Fruit fly (Drosophila melanogaster) whole organism, embryonic: ENCODE measurements around the gene CG7379.

Experiments used
- ATbp ChIP-seq: fragments of 200-800 bp; sonication (Bioruptor generic); optimal IDR thresholded peaks from 2 replicates; lab custom pipeline; 2017; ENCODE audit warnings: missing biosample characterization, mild to moderate bottlenecking, missing genetic modification characterization, missing genetic modification reagents
- B-H2 ChIP-seq: fragments of 200-800 bp; sonication (Bioruptor generic); optimal IDR thresholded peaks from 2 replicates; lab custom pipeline; 2018; ENCODE audit warnings: missing biosample characterization, mild to moderate bottlenecking, missing genetic modification characterization
- CG12391 ChIP-seq: fragments of 200-800 bp; sonication (Bioruptor generic); optimal IDR thresholded peaks from 3 replicates; lab custom pipeline; 2018; ENCODE audit warnings: missing biosample characterization, mild to moderate bottlenecking, missing genetic modification characterization, moderate library complexity
- CG12659 ChIP-seq: fragments of 200-800 bp; sonication (Bioruptor generic); optimal IDR thresholded peaks from 3 replicates; lab custom pipeline; 2017; ENCODE audit warnings: mild to moderate bottlenecking, missing biosample characterization, missing genetic modification reagents, missing genetic modification characterization
- CG12769 ChIP-seq: fragments of 200-800 bp; sonication (Bioruptor generic); optimal IDR thresholded peaks from 2 replicates; lab custom pipeline; 2019; ENCODE audit warnings: missing biosample characterization, mild to moderate bottlenecking, missing genetic modification characterization, moderate library complexity
- CG13287 ChIP-seq: fragments of 200-800 bp; sonication (Bioruptor generic); IDR thresholded peaks from 2 replicates; pipeline ENCODE4 v1.3.6; 2022; ENCODE audit warnings: missing biosample characterization, missing genetic modification characterization; ENCODE audit not compliant: partially characterized antibody
- CG14860 ChIP-seq: fragments of 200-800 bp; sonication (Bioruptor generic); IDR thresholded peaks from 3 replicates; pipeline ENCODE4 v1.3.6; 2022; ENCODE audit warnings: missing biosample characterization, missing genetic modification characterization; ENCODE audit not compliant: partially characterized antibody
- CG14965 ChIP-seq: fragments of 200-800 bp; sonication (Bioruptor generic); optimal IDR thresholded peaks from 2 replicates; lab custom pipeline; 2016; ENCODE audit warnings: missing biosample characterization, missing genetic modification characterization, borderline replicate concordance
- CG15696 ChIP-seq: fragments of 200-800 bp; sonication (Bioruptor generic); optimal IDR thresholded peaks from 2 replicates; lab custom pipeline; 2019; ENCODE audit warnings: missing biosample characterization, mild to moderate bottlenecking, missing genetic modification characterization, moderate library complexity
- CG18476 ChIP-seq: fragments of 200-800 bp; sonication (Bioruptor generic); optimal IDR thresholded peaks from 2 replicates; lab custom pipeline; 2016; ENCODE audit warnings: missing biosample characterization, mild to moderate bottlenecking, missing genetic modification characterization
- CG2712 ChIP-seq: fragments of 200-800 bp; optimal IDR thresholded peaks from 3 replicates; lab custom pipeline; 2019; ENCODE audit warnings: missing biosample characterization, mild to moderate bottlenecking, missing genetic modification characterization, moderate library complexity
- CG3065 ChIP-seq: fragments of 200-800 bp; sonication (Bioruptor generic); optimal IDR thresholded peaks from 2 replicates; lab custom pipeline; 2016; ENCODE audit warnings: missing biosample characterization, missing genetic modification characterization
- CG31224 ChIP-seq: fragments of 200-800 bp; sonication (Bioruptor generic); IDR thresholded peaks from 2 replicates; pipeline ENCODE4 v1.3.6; 2022; ENCODE audit warnings: missing biosample characterization, missing genetic modification characterization
- CG3838 ChIP-seq: fragments of 200-800 bp; sonication (Bioruptor generic); optimal IDR thresholded peaks from 3 replicates; lab custom pipeline; 2016; ENCODE audit warnings: missing biosample characterization, missing genetic modification characterization
- CG3847 ChIP-seq: fragments of 200-800 bp; sonication (Bioruptor generic); IDR thresholded peaks from 2 replicates; pipeline ENCODE4 v1.3.6; 2022; ENCODE audit warnings: missing biosample characterization, missing genetic modification characterization
- CG3995 ChIP-seq: fragments of 200-800 bp; sonication (Bioruptor generic); optimal IDR thresholded peaks from 3 replicates; lab custom pipeline; 2016; ENCODE audit warnings: missing biosample characterization, missing genetic modification characterization
- CG6272 ChIP-seq: fragments of 200-800 bp; sonication (Bioruptor generic); IDR thresholded peaks from 2 replicates; pipeline ENCODE4 v1.3.6; 2022; ENCODE audit warnings: missing biosample characterization, missing genetic modification characterization
- CG6791 ChIP-seq: fragments of 200-800 bp; sonication (Bioruptor generic); IDR thresholded peaks from 3 replicates; pipeline ENCODE4 v1.3.6; 2022; ENCODE audit warnings: missing biosample characterization, missing genetic modification characterization; ENCODE audit not compliant: partially characterized antibody
- CG7745 ChIP-seq: fragments of 200-800 bp; sonication (Bioruptor generic); optimal IDR thresholded peaks from 2 replicates; lab custom pipeline; 2018; ENCODE audit warnings: missing biosample characterization, mild to moderate bottlenecking, missing genetic modification characterization, moderate library complexity
- CG8290 ChIP-seq, 3 experiments: fragments of 200-800 bp; sonication (Bioruptor generic); optimal IDR thresholded peaks; 2 replicates each; lab custom pipeline; 2016 to 2019; ENCODE audit warnings: missing biosample characterization in 3 of 3, missing genetic modification characterization in 3 of 3, mild to moderate bottlenecking in 2 of 3, moderate library complexity in 1 of 3
- D ChIP-seq, 2 experiments: fragments of 200-800 bp in 1 of 2; fragments of >200 bp in 1 of 2; sonication (Bioruptor generic) in 1 of 2; optimal IDR thresholded peaks; 2 replicates in 1 of 2; 3 replicates in 1 of 2; lab custom pipeline; 2017; ENCODE audit warnings: mild to moderate bottlenecking in 1 of 2, missing biosample characterization in 1 of 2, missing genetic modification characterization in 1 of 2, missing genetic modification reagents in 1 of 2
- Dip2 ChIP-seq: fragments of 200-800 bp; sonication (Bioruptor generic); IDR thresholded peaks from 2 replicates; pipeline ENCODE4 v1.3.6; 2022; ENCODE audit warnings: missing biosample characterization, missing genetic modification characterization
- E2f2 ChIP-seq: fragments of 200-800 bp; sonication (Bioruptor generic); IDR thresholded peaks from 2 replicates; pipeline ENCODE4 v1.3.6; 2022; ENCODE audit warnings: missing biosample characterization, missing genetic modification characterization
- Fer3 ChIP-seq: fragments of 200-800 bp; sonication (Bioruptor generic); optimal IDR thresholded peaks from 2 replicates; lab custom pipeline; 2018; ENCODE audit warnings: missing biosample characterization, mild to moderate bottlenecking, missing genetic modification characterization, moderate library complexity
- HLH3B ChIP-seq: fragments of 200-800 bp; sonication (Bioruptor generic); IDR thresholded peaks from 2 replicates; pipeline ENCODE4 v1.3.6; 2022; ENCODE audit warnings: missing biosample characterization, missing genetic modification characterization
- HmgD ChIP-seq: fragments of 200-800 bp; sonication (Bioruptor generic); optimal IDR thresholded peaks from 3 replicates; lab custom pipeline; 2016; ENCODE audit warnings: missing biosample characterization, missing genetic modification characterization
- Hr78 ChIP-seq, 2 experiments: fragments of 200-800 bp in 1 of 2; fragments of >200 bp in 1 of 2; sonication (Bioruptor generic) in 1 of 2; optimal IDR thresholded peaks; 2 replicates each; lab custom pipeline; 2017 to 2019; ENCODE audit warnings: missing biosample characterization in 2 of 2, missing genetic modification characterization in 2 of 2, mild to moderate bottlenecking in 1 of 2, moderate library complexity in 1 of 2
- Jarid2 ChIP-seq: fragments of 200-800 bp; sonication (Bioruptor generic); optimal IDR thresholded peaks from 3 replicates; lab custom pipeline; 2017; ENCODE audit warnings: mild to moderate bottlenecking, missing biosample characterization, missing genetic modification reagents, missing genetic modification characterization
- Kr ChIP-seq: fragments of 200-800 bp; sonication (Bioruptor generic); optimal IDR thresholded peaks from 2 replicates; lab custom pipeline; 2017; ENCODE audit warnings: missing biosample characterization, mild to moderate bottlenecking, missing genetic modification characterization
- Mes4 ChIP-seq: fragments of 200-800 bp; sonication (Bioruptor generic); optimal IDR thresholded peaks from 2 replicates; lab custom pipeline; 2016; ENCODE audit warnings: missing biosample characterization, missing genetic modification characterization
- Sry-β ChIP-seq: fragments of 200-800 bp; sonication (Bioruptor generic); optimal IDR thresholded peaks from 2 replicates; lab custom pipeline; 2018; ENCODE audit warnings: missing biosample characterization, mild to moderate bottlenecking, missing genetic modification characterization, moderate library complexity
- Sry-δ ChIP-seq: fragments of 200-800 bp; sonication (Bioruptor generic); optimal IDR thresholded peaks from 2 replicates; lab custom pipeline; 2016; ENCODE audit warnings: missing biosample characterization, missing genetic modification characterization
- al ChIP-seq: fragments of 200-800 bp; sonication (Bioruptor generic); IDR thresholded peaks from 2 replicates; pipeline ENCODE4 v1.3.6; 2022; ENCODE audit warnings: missing biosample characterization, missing genetic modification characterization
- crol ChIP-seq: fragments of 200-800 bp; sonication (Bioruptor generic); IDR thresholded peaks from 2 replicates; pipeline ENCODE4 v1.3.6; 2022; ENCODE audit warnings: missing biosample characterization, missing genetic modification characterization
- cwo ChIP-seq: fragments of 200-800 bp; sonication (Bioruptor generic); optimal IDR thresholded peaks from 3 replicates; lab custom pipeline; 2017; ENCODE audit warnings: missing biosample characterization, missing genetic modification characterization, mild to moderate bottlenecking, moderate library complexity, missing genetic modification reagents
- dmrt99B ChIP-seq: fragments of 200-800 bp; sonication (Bioruptor generic); optimal IDR thresholded peaks from 2 replicates; lab custom pipeline; 2018; ENCODE audit warnings: missing biosample characterization, mild to moderate bottlenecking, missing genetic modification characterization, moderate library complexity
- dpn ChIP-seq, 2 experiments: fragments of 200-800 bp; sonication (Bioruptor generic); optimal IDR thresholded peaks; 3 replicates each; lab custom pipeline; 2016; ENCODE audit warnings: missing biosample characterization in 2 of 2, missing genetic modification characterization in 2 of 2
- en ChIP-seq: fragments of 200-800 bp; sonication (Bioruptor generic); optimal IDR thresholded peaks from 2 replicates; lab custom pipeline; 2016; ENCODE audit warnings: missing biosample characterization, missing genetic modification characterization
- eve ChIP-seq, 2 experiments: fragments of >200 bp; optimal IDR thresholded peaks; 2 replicates each; lab custom pipeline; 2017; ENCODE audit warnings: missing biosample characterization in 2 of 2, missing genetic modification characterization in 2 of 2
- gce ChIP-seq: fragments of 200-800 bp; sonication (Bioruptor generic); IDR thresholded peaks from 3 replicates; pipeline ENCODE4 v1.3.6; 2022; ENCODE audit warnings: missing biosample characterization, missing genetic modification characterization
- gfzf ChIP-seq: fragments of 200-800 bp; sonication (Bioruptor generic); optimal IDR thresholded peaks from 2 replicates; lab custom pipeline; 2016; ENCODE audit warnings: missing biosample characterization, mild to moderate bottlenecking, missing genetic modification characterization, moderate library complexity
- ham ChIP-seq: fragments of 200-800 bp; sonication (Bioruptor generic); IDR thresholded peaks from 2 replicates; pipeline ENCODE4 v1.3.6; 2022; ENCODE audit warnings: missing biosample characterization, missing genetic modification characterization
- hkb ChIP-seq, 2 experiments: fragments of 200-800 bp in 1 of 2; fragments of >200 bp in 1 of 2; sonication (Bioruptor generic) in 1 of 2; IDR thresholded peaks in 1 of 2; optimal IDR thresholded peaks in 1 of 2; 2 replicates each; pipeline versions ENCODE4 v1.3.6 to Lab custom; 2017 to 2022; ENCODE audit warnings: missing biosample characterization in 1 of 2, missing genetic modification characterization in 1 of 2
- kah ChIP-seq: fragments of 200-800 bp; sonication (Bioruptor generic); optimal IDR thresholded peaks from 2 replicates; lab custom pipeline; 2018; ENCODE audit warnings: missing biosample characterization, mild to moderate bottlenecking, missing genetic modification characterization
- maf-S ChIP-seq: fragments of 200-800 bp; sonication (Bioruptor generic); optimal IDR thresholded peaks from 2 replicates; lab custom pipeline; 2016; ENCODE audit warnings: missing biosample characterization, missing genetic modification characterization
- mirr ChIP-seq: fragments of 200-800 bp; sonication (Bioruptor generic); optimal IDR thresholded peaks from 3 replicates; lab custom pipeline; 2018; ENCODE audit warnings: missing biosample characterization, mild to moderate bottlenecking, missing genetic modification characterization
- pzg ChIP-seq: fragments of 200-800 bp; sonication (Bioruptor generic); optimal IDR thresholded peaks from 3 replicates; lab custom pipeline; 2018; ENCODE audit warnings: missing biosample characterization, mild to moderate bottlenecking, missing genetic modification characterization, moderate library complexity
- stwl ChIP-seq: fragments of 200-800 bp; sonication (Bioruptor generic); optimal IDR thresholded peaks from 3 replicates; lab custom pipeline; 2018; ENCODE audit warnings: missing biosample characterization, mild to moderate bottlenecking, missing genetic modification characterization, moderate library complexity

The CG7379 gene

DNA sequence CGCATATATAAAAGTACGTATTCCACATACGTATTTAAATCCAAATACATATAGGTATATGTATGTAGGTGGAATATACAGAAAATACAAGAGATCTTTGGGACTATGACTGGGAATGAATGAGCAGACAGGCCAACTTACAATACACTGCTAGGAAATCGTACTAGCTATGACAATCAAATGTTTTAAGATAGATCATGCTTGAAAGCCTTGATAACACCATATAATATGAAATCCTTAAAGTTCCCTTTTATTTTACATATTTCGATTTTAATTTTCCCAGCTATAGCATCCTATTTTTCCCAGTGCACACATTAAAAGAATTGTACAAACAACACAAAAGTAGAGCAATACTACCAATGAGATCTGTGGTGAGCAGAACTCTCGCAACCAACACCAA, 16.7 kb downstream of the CG7379 start (continued):
- TF ChIP-seq CG14965 (no peak), D (optimal IDR thresholded peaks at IDR 0.05; lab: Kevin White, UChicago) (no peak), D (GFP tag; optimal IDR thresholded peaks at IDR 0.05; lab: Kevin White, UChicago) (peak; percentile 59), ATbp (GFP tag; lab: Kevin White, UChicago) (peak; percentile 76), CG7745 (no peak), gce (GFP tag; lab: Robert Waterston, UW) (peak; percentile 76; the same call in 2 of the 3 replicates), maf-S (peak; percentile 76), CG6272 (GFP tag; lab: Robert Waterston, UW) (peak; percentile 79), kah (GFP tag; lab: Kevin White, UChicago) (peak; percentile 81), ham (peak; percentile 70; the same call in 1 of the 2 replicates), crol (GFP tag; lab: Robert Waterston, UW) (no peak), HLH3B (GFP tag; lab: Robert Waterston, UW) (peak; percentile 87), Sry-δ (GFP tag; lab: Kevin White, UChicago) (peak; percentile 44), eve (GFP tag; optimal IDR thresholded peaks at IDR 0.05; lab: Kevin White, UChicago) (no peak), Hr78 (GFP tag; optimal IDR thresholded peaks at IDR 0.05; lab: Kevin White, UChicago) (peak in 1 of 2 experiments; percentile 22), CG3847 (peak; percentile 84), CG12769 (tag; lab: Kevin White, UChicago) (peak; percentile 85), cwo (peak; percentile 60), CG6791 (GFP tag; lab: Robert Waterston, UW) (no peak), CG3838 (peak; percentile 23), CG12391 (tag; lab: Kevin White, UChicago) (peak; percentile 75), CG14860 (GFP tag; lab: Robert Waterston, UW) (no peak), CG3065 (GFP tag; lab: Kevin White, UChicago) (no peak), Mes4 (GFP tag; lab: Kevin White, UChicago) (peak; percentile 44), hkb (optimal IDR thresholded peaks at IDR 0.05; lab: Kevin White, UChicago) (no peak), hkb (GFP tag; IDR thresholded peaks at IDR 0.05; lab: Robert Waterston, UW) (peak; percentile 87), CG3995 (GFP tag; lab: Kevin White, UChicago) (peak; percentile 0), CG18476 (peak; percentile 43), CG15696 (tag; lab: Kevin White, UChicago) (peak; percentile 43), CG12659 (GFP tag; lab: Kevin White, UChicago) (peak; percentile 75), Sry-β (GFP tag; lab: Kevin White, UChicago) (no peak), en (GFP tag; lab: Kevin White, UChicago) (peak; percentile 64), E2f2 (GFP tag; lab: Robert Waterston, UW) (peak; percentile 49), B-H2 (GFP tag; lab: Kevin White, UChicago) (peak; percentile 67), CG13287 (GFP tag; lab: Robert Waterston, UW) (no peak), CG31224 (peak; percentile 87), HmgD (peak; percentile 9), dpn (GFP tag; optimal IDR thresholded peaks at IDR 0.05; lab: Kevin White, UChicago) (peak; percentile 68 to 77), gfzf (GFP tag; lab: Kevin White, UChicago) (no peak), Fer3 (tag; lab: Kevin White, UChicago) (peak; percentile 73), stwl (no peak), mirr (GFP tag; lab: Kevin White, UChicago) (peak; percentile 83), dmrt99B (tag; lab: Kevin White, UChicago) (peak; percentile 87), CG8290 (GFP tag; optimal IDR thresholded peaks at IDR 0.05; lab: Kevin White, UChicago) (no peak), CG8290 (tag; optimal IDR thresholded peaks at IDR 0.05; lab: Kevin White, UChicago) (peak in 1 of 2 experiments; percentile 75), Jarid2 (peak; percentile 27), al (GFP tag; lab: Robert Waterston, UW) (peak; percentile 92), pzg (no peak), Dip2 (no peak), CG2712 (tag; lab: Kevin White, UChicago) (peak; percentile 87), Kr (GFP tag; lab: Kevin White, UChicago) (no peak)
